Fruit fly (Drosophila melanogaster) whole organism, embryonic: ENCODE data around the gene CG33654.

Source experiments
- BtbVII ChIP-seq: fragments of 200-800 bp; sonication (Bioruptor generic); optimal IDR thresholded peaks from 3 replicates; lab custom pipeline; 2017; ENCODE audit warnings: missing biosample characterization, mild to moderate bottlenecking, missing genetic modification characterization
- CG10274 ChIP-seq: fragments of 200-800 bp; sonication (Bioruptor generic); optimal IDR thresholded peaks from 3 replicates; lab custom pipeline; 2017; ENCODE audit warnings: missing biosample characterization, mild to moderate bottlenecking, missing genetic modification characterization
- CG14050 ChIP-seq: fragments of 200-800 bp; sonication (Bioruptor generic); IDR thresholded peaks from 3 replicates; pipeline ENCODE4 v1.3.6; 2022; ENCODE audit warnings: missing biosample characterization, missing genetic modification characterization
- CG14667 ChIP-seq: fragments of 200-800 bp; sonication (Bioruptor generic); IDR thresholded peaks from 2 replicates; pipeline ENCODE4 v1.3.6; 2022; ENCODE audit warnings: missing biosample characterization, missing genetic modification characterization
- CG15269 ChIP-seq: fragments of 200-800 bp; sonication (Bioruptor generic); optimal IDR thresholded peaks from 2 replicates; lab custom pipeline; 2018; ENCODE audit warnings: missing biosample characterization, mild to moderate bottlenecking, missing genetic modification characterization, moderate library complexity
- CG16779 ChIP-seq: fragments of 200-800 bp; sonication (Bioruptor generic); IDR thresholded peaks from 2 replicates; pipeline ENCODE4 v1.3.6; 2022; ENCODE audit warnings: missing biosample characterization, missing genetic modification characterization
- CG31388 ChIP-seq: fragments of 200-800 bp; sonication (Bioruptor generic); optimal IDR thresholded peaks from 2 replicates; lab custom pipeline; 2016; ENCODE audit warnings: missing biosample characterization, missing genetic modification characterization
- CG3838 ChIP-seq: fragments of 200-800 bp; sonication (Bioruptor generic); optimal IDR thresholded peaks from 3 replicates; lab custom pipeline; 2016; ENCODE audit warnings: missing biosample characterization, missing genetic modification characterization
- CG6254 ChIP-seq: fragments of 200-800 bp; sonication (Bioruptor generic); optimal IDR thresholded peaks from 3 replicates; lab custom pipeline; 2017; ENCODE audit warnings: mild to moderate bottlenecking, missing biosample characterization, missing genetic modification reagents, missing genetic modification characterization
- CG6683 ChIP-seq: fragments of 200-800 bp; sonication (Bioruptor generic); optimal IDR thresholded peaks from 2 replicates; lab custom pipeline; 2017; ENCODE audit warnings: missing biosample characterization, mild to moderate bottlenecking, missing genetic modification characterization, missing genetic modification reagents
- CG7745 ChIP-seq: fragments of 200-800 bp; sonication (Bioruptor generic); optimal IDR thresholded peaks from 2 replicates; lab custom pipeline; 2018; ENCODE audit warnings: missing biosample characterization, mild to moderate bottlenecking, missing genetic modification characterization, moderate library complexity
- CG7987 ChIP-seq: fragments of 200-800 bp; sonication (Bioruptor generic); optimal IDR thresholded peaks from 2 replicates; lab custom pipeline; 2018; ENCODE audit warnings: missing biosample characterization, mild to moderate bottlenecking, missing genetic modification characterization, moderate library complexity
- CG8359 ChIP-seq: fragments of 200-800 bp; sonication (Bioruptor generic); optimal IDR thresholded peaks from 2 replicates; lab custom pipeline; 2017; ENCODE audit warnings: missing biosample characterization, mild to moderate bottlenecking, missing genetic modification characterization, borderline replicate concordance
- CG9876 ChIP-seq: fragments of 200-800 bp; sonication (Bioruptor generic); optimal IDR thresholded peaks from 2 replicates; lab custom pipeline; 2016; ENCODE audit warnings: missing biosample characterization, missing genetic modification characterization
- CkIIα-i1 ChIP-seq: fragments of 200-800 bp; sonication (Bioruptor generic); IDR thresholded peaks from 2 replicates; pipeline ENCODE4 v1.3.6; 2022; ENCODE audit warnings: missing biosample characterization, missing genetic modification characterization
- CrebB ChIP-seq: fragments of 200-800 bp; sonication (Bioruptor generic); optimal IDR thresholded peaks from 3 replicates; lab custom pipeline; 2018; ENCODE audit warnings: missing biosample characterization, mild to moderate bottlenecking, missing genetic modification characterization
- Dbx ChIP-seq: fragments of 200-800 bp; sonication (Bioruptor generic); IDR thresholded peaks from 3 replicates; pipeline ENCODE4 v1.3.6; 2022; ENCODE audit warnings: missing biosample characterization, missing genetic modification characterization
- Deaf1 ChIP-seq: fragments of 200-800 bp; optimal IDR thresholded peaks from 3 replicates; lab custom pipeline; 2019; ENCODE audit warnings: missing biosample characterization, mild to moderate bottlenecking, missing genetic modification characterization, moderate library complexity
- Drgx ChIP-seq: fragments of 200-800 bp; sonication (Bioruptor generic); IDR thresholded peaks from 2 replicates; pipeline ENCODE4 v1.3.6; 2022; ENCODE audit warnings: missing biosample characterization, missing genetic modification characterization
- ERR ChIP-seq: fragments of 200-800 bp; sonication (Bioruptor generic); optimal IDR thresholded peaks from 2 replicates; lab custom pipeline; 2016; ENCODE audit warnings: missing biosample characterization, missing genetic modification characterization
- Elba2 ChIP-seq: fragments of 200-800 bp; sonication (Bioruptor generic); optimal IDR thresholded peaks from 3 replicates; lab custom pipeline; 2016; ENCODE audit warnings: missing biosample characterization, missing genetic modification characterization
- HLH54F ChIP-seq: fragments of 200-800 bp; sonication (Bioruptor generic); optimal IDR thresholded peaks from 3 replicates; lab custom pipeline; 2016; ENCODE audit warnings: missing biosample characterization, missing genetic modification characterization
- HmgZ ChIP-seq: fragments of 200-800 bp; sonication (Bioruptor generic); optimal IDR thresholded peaks from 2 replicates; lab custom pipeline; 2018; ENCODE audit warnings: missing biosample characterization, mild to moderate bottlenecking, missing genetic modification characterization
- Lim3 ChIP-seq: fragments of 200-800 bp; sonication (Bioruptor generic); IDR thresholded peaks from 2 replicates; pipeline ENCODE4 v1.3.6; 2022; ENCODE audit warnings: missing biosample characterization, missing genetic modification characterization
- Med ChIP-seq: fragments of 200-800 bp; sonication (Bioruptor generic); peaks from one replicate; lab custom pipeline; 2016; ENCODE audit warnings: missing biosample characterization, missing genetic modification characterization, mild to moderate bottlenecking, inconsistent platforms, moderate library complexity
- NC2β ChIP-seq: fragments of 200-800 bp; sonication (Bioruptor generic); optimal IDR thresholded peaks from 2 replicates; lab custom pipeline; 2016; ENCODE audit warnings: missing biosample characterization, missing genetic modification characterization
- bigmax ChIP-seq: fragments of 200-800 bp; sonication (Bioruptor generic); optimal IDR thresholded peaks from 2 replicates; lab custom pipeline; 2018; ENCODE audit warnings: missing biosample characterization, mild to moderate bottlenecking, missing genetic modification characterization
- br ChIP-seq: fragments of >200 bp; optimal IDR thresholded peaks from 2 replicates; lab custom pipeline; 2017
- bsh ChIP-seq, 2 experiments: fragments of 200-800 bp; sonication (Bioruptor generic); optimal IDR thresholded peaks; 2 replicates each; lab custom pipeline; 2017 to 2018; ENCODE audit warnings: mild to moderate bottlenecking in 2 of 2, missing biosample characterization in 2 of 2, missing genetic modification characterization in 2 of 2, moderate library complexity in 1 of 2
- croc ChIP-seq: fragments of 200-800 bp; sonication (Bioruptor generic); conservative IDR thresholded peaks from 3 replicates; pipeline ENCODE4 v1.3.6; 2022; ENCODE audit warnings: missing biosample characterization, missing genetic modification characterization
- dimm ChIP-seq: fragments of 200-800 bp; sonication (Bioruptor generic); IDR thresholded peaks from 2 replicates; pipeline ENCODE4 v1.3.6; 2022; ENCODE audit warnings: missing biosample characterization, missing genetic modification characterization
- eve ChIP-seq, 2 experiments: fragments of >200 bp; optimal IDR thresholded peaks; 2 replicates each; lab custom pipeline; 2017; ENCODE audit warnings: missing biosample characterization in 2 of 2, missing genetic modification characterization in 2 of 2
- ewg ChIP-seq: fragments of 200-800 bp; sonication (Bioruptor generic); optimal IDR thresholded peaks from 3 replicates; lab custom pipeline; 2017; ENCODE audit warnings: mild to moderate bottlenecking, missing biosample characterization, missing genetic modification reagents, missing genetic modification characterization
- eyg ChIP-seq: fragments of 200-800 bp; sonication (Bioruptor generic); optimal IDR thresholded peaks from 3 replicates; lab custom pipeline; 2016; ENCODE audit warnings: missing biosample characterization, missing genetic modification characterization
- gce ChIP-seq: fragments of 200-800 bp; sonication (Bioruptor generic); IDR thresholded peaks from 3 replicates; pipeline ENCODE4 v1.3.6; 2022; ENCODE audit warnings: missing biosample characterization, missing genetic modification characterization
- gcm ChIP-seq: fragments of 200-800 bp; sonication (Bioruptor generic); optimal IDR thresholded peaks from 2 replicates; lab custom pipeline; 2019; ENCODE audit warnings: missing biosample characterization, mild to moderate bottlenecking, missing genetic modification characterization, moderate library complexity
- hb ChIP-seq: fragments of 200-800 bp; sonication (Bioruptor generic); IDR thresholded peaks from 3 replicates; pipeline ENCODE4 v1.3.6; 2022; ENCODE audit warnings: missing biosample characterization, missing genetic modification characterization; ENCODE audit not compliant: partially characterized antibody
- hbn ChIP-seq: fragments of 200-800 bp; sonication (Bioruptor generic); IDR thresholded peaks from 2 replicates; pipeline ENCODE4 v1.3.6; 2022; ENCODE audit warnings: missing biosample characterization, missing genetic modification characterization; ENCODE audit not compliant: partially characterized antibody
- jumu ChIP-seq: fragments of 200-800 bp; sonication (Bioruptor generic); optimal IDR thresholded peaks from 3 replicates; lab custom pipeline; 2016; ENCODE audit warnings: missing biosample characterization, missing genetic modification characterization
- kah ChIP-seq: fragments of 200-800 bp; sonication (Bioruptor generic); optimal IDR thresholded peaks from 2 replicates; lab custom pipeline; 2018; ENCODE audit warnings: missing biosample characterization, mild to moderate bottlenecking, missing genetic modification characterization
- kni ChIP-seq: fragments of 200-800 bp; sonication (Bioruptor generic); optimal IDR thresholded peaks from 3 replicates; lab custom pipeline; 2017; ENCODE audit warnings: mild to moderate bottlenecking, missing biosample characterization, missing genetic modification reagents, missing genetic modification characterization
- lola ChIP-seq, 3 experiments: fragments of >200 bp in 2 of 3; fragments of 200-800 bp in 1 of 3; sonication (Bioruptor generic) in 1 of 3; optimal IDR thresholded peaks; 2 replicates each; lab custom pipeline; 2017 to 2019; ENCODE audit warnings: missing biosample characterization in 3 of 3, missing genetic modification characterization in 3 of 3, mild to moderate bottlenecking in 1 of 3, moderate library complexity in 1 of 3
- nmo ChIP-seq: fragments of 200-800 bp; sonication (Bioruptor generic); optimal IDR thresholded peaks from 2 replicates; lab custom pipeline; 2018; ENCODE audit warnings: missing biosample characterization, mild to moderate bottlenecking, missing genetic modification characterization, moderate library complexity
- oc ChIP-seq: fragments of 200-800 bp; sonication (Bioruptor generic); optimal IDR thresholded peaks from 2 replicates; lab custom pipeline; 2018; ENCODE audit warnings: missing biosample characterization, mild to moderate bottlenecking, missing genetic modification characterization, moderate library complexity
- p53 ChIP-seq: fragments of 200-800 bp; sonication (Bioruptor generic); optimal IDR thresholded peaks from 2 replicates; lab custom pipeline; 2016; ENCODE audit warnings: missing biosample characterization, missing genetic modification characterization
- pita ChIP-seq: fragments of 200-800 bp; sonication (Bioruptor generic); optimal IDR thresholded peaks from 2 replicates; lab custom pipeline; 2017; ENCODE audit warnings: missing biosample characterization, mild to moderate bottlenecking, missing genetic modification characterization
- prd ChIP-seq, 3 experiments: fragments of >200 bp in 2 of 3; fragments of 200-800 bp in 1 of 3; sonication (Bioruptor generic) in 1 of 3; optimal IDR thresholded peaks in 2 of 3; IDR thresholded peaks in 1 of 3; 2 replicates in 2 of 3; 3 replicates in 1 of 3; pipeline versions ENCODE4 v1.3.6 to Lab custom; 2017 to 2022; ENCODE audit warnings: missing biosample characterization in 1 of 3, missing genetic modification characterization in 1 of 3
- tap ChIP-seq: fragments of 200-800 bp; optimal IDR thresholded peaks from 3 replicates; lab custom pipeline; 2019; ENCODE audit warnings: missing biosample characterization, mild to moderate bottlenecking, missing genetic modification characterization, moderate library complexity
- z ChIP-seq: fragments of 200-800 bp; sonication (Bioruptor generic); IDR thresholded peaks from 3 replicates; pipeline ENCODE4 v1.3.6; 2022; ENCODE audit warnings: missing biosample characterization, missing genetic modification characterization
- zen2 ChIP-seq: fragments of 200-800 bp; sonication (Bioruptor generic); IDR thresholded peaks from 3 replicates; pipeline ENCODE4 v1.3.6; 2022; ENCODE audit warnings: missing biosample characterization, missing genetic modification characterization; ENCODE audit not compliant: partially characterized antibody

Gene CG33654

DNA sequence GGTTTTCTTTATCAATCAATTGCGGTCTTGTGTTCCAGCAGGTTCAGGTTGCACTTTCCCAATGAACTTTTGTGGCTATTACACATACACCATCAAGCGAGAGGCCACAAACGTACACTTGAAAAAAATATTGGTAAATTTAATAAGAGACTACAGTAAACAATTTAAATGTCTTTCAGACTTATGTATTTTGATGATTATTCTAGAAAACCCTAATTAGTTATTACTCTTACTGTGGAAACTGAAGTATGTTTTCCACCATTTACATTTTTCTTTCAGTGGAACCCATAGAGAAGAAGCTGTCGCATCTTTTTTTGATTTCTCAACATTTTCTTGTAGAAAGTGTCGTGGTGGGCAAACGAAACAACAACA, 48.9 kb downstream of the CG33654 start (continued):
- TF ChIP-seq CG16779 (GFP tag; lab: Robert Waterston, UW) (peak; percentile 60), Drgx (GFP tag; lab: Robert Waterston, UW) (peak; percentile 93), Med (GFP tag; lab: Kevin White, UChicago) (peak; percentile 98), CG14667 (GFP tag; lab: Robert Waterston, UW) (peak; percentile 88), hbn (GFP tag; lab: Robert Waterston, UW) (no peak), oc (tag; lab: Kevin White, UChicago) (peak; percentile 95), ERR (GFP tag; lab: Kevin White, UChicago) (peak; percentile 56), bigmax (no peak), dimm (GFP tag; lab: Robert Waterston, UW) (peak; percentile 82), z (GFP tag; lab: Robert Waterston, UW) (0 out of 3 replicates have a peak, but pooled peaks have one; percentile 19), pita (no peak), Lim3 (GFP tag; lab: Robert Waterston, UW) (no peak), CG9876 (GFP tag; lab: Kevin White, UChicago) (peak; percentile 82), BtbVII (GFP tag; lab: Kevin White, UChicago) (peak; percentile 85), CG10274 (peak; percentile 61), Dbx (peak; percentile 78), gcm (GFP tag; lab: Kevin White, UChicago) (peak; percentile 92), prd (optimal IDR thresholded peaks at IDR 0.05; lab: Kevin White, UChicago) (no peak), prd (GFP tag; IDR thresholded peaks at IDR 0.05; lab: Robert Waterston, UW) (peak; percentile 93), CkIIα-i1 (GFP tag; lab: Robert Waterston, UW) (peak; percentile 39; the same call in 1 of the 2 replicates), bsh (GFP tag; optimal IDR thresholded peaks at IDR 0.05; lab: Kevin White, UChicago) (peak; percentile 65 to 97), croc (GFP tag; lab: Robert Waterston, UW) (peak; percentile 91), CG8359 (GFP tag; lab: Kevin White, UChicago) (peak; percentile 83), tap (tag; lab: Kevin White, UChicago) (peak; percentile 94), NC2β (GFP tag; lab: Kevin White, UChicago) (peak; percentile 90), HLH54F (GFP tag; lab: Kevin White, UChicago) (peak; percentile 82), kah (peak; percentile 88), CG3838 (GFP tag; lab: Kevin White, UChicago) (peak; percentile 78), hb (GFP tag; lab: Robert Waterston, UW) (no peak), CG6683 (GFP tag; lab: Kevin White, UChicago) (peak; percentile 65), CG7745 (tag; lab: Kevin White, UChicago) (no peak), eve (GFP tag; optimal IDR thresholded peaks at IDR 0.05; lab: Kevin White, UChicago) (peak in 1 of 2 experiments; percentile 98), ewg (GFP tag; lab: Kevin White, UChicago) (peak; percentile 91), Deaf1 (tag; lab: Kevin White, UChicago) (no peak), CG7987 (GFP tag; lab: Kevin White, UChicago) (peak; percentile 67), lola (GFP tag; optimal IDR thresholded peaks at IDR 0.05; lab: Kevin White, UChicago) (peak in 1 of 3 experiments; percentile 89), br (lab: Kevin White, UChicago) (no peak), zen2 (no peak), HmgZ (peak; percentile 89), CrebB (peak; percentile 89), kni (GFP tag; lab: Kevin White, UChicago) (no peak), CG14050 (GFP tag; lab: Robert Waterston, UW) (peak; percentile 84), CG15269 (tag; lab: Kevin White, UChicago) (peak; percentile 95), gce (GFP tag; lab: Robert Waterston, UW) (peak; percentile 94), nmo (GFP tag; lab: Kevin White, UChicago) (peak; percentile 96), CG31388 (GFP tag; lab: Kevin White, UChicago) (peak; percentile 86), eyg (GFP tag; lab: Kevin White, UChicago) (peak; percentile 91), CG6254 (GFP tag; lab: Kevin White, UChicago) (peak; percentile 93), Elba2 (GFP tag; lab: Kevin White, UChicago) (no peak), jumu (GFP tag; lab: Kevin White, UChicago) (peak; percentile 81), p53 (peak; percentile 31)
